Worm (Caenorhabditis elegans) whole organism, L3 larva: ENCODE measurements around the gene glct-6.

Source experiments
- elt-2 ChIP-seq: sonication (generic microtip); optimal IDR thresholded peaks from 2 replicates; lab custom pipeline; 2016; ENCODE audit warnings: missing genetic modification reagents, mild to moderate bottlenecking, missing genetic modification characterization, missing compliant biosample characterization
- lin-39 ChIP-seq: fragments of 150-350 bp; optimal IDR thresholded peaks from 2 replicates; lab custom pipeline; 2018; ENCODE audit warnings: missing biosample characterization, missing genetic modification reagents, missing genetic modification characterization
- nhr-237 ChIP-seq: fragments of 150-350 bp; optimal IDR thresholded peaks from 2 replicates; lab custom pipeline; 2014; ENCODE audit warnings: missing biosample characterization, missing genetic modification characterization
- nhr-76 ChIP-seq: fragments of 150-350 bp; sonication (generic microtip); optimal IDR thresholded peaks from 5 replicates; lab custom pipeline; 2014; ENCODE audit warnings: missing biosample characterization, missing genetic modification characterization
- tbx-2 ChIP-seq: sonication (generic microtip); optimal IDR thresholded peaks from 2 replicates; lab custom pipeline; 2016; ENCODE audit warnings: mild to moderate bottlenecking, missing genetic modification characterization, missing compliant biosample characterization
- ztf-11 ChIP-seq: fragments of 150-350 bp; optimal IDR thresholded peaks from 2 replicates; lab custom pipeline; 2014; ENCODE audit warnings: missing biosample characterization, missing genetic modification characterization

ce11 chrIV:3767749-3768148 lies 16.3 kb upstream of the glct-6 start:
- no peak for TF ChIP-seq lin-39
- no peak for TF ChIP-seq tbx-2 (tag; lab: Kevin White, UChicago)
- no peak for TF ChIP-seq nhr-237 (tag; lab: Kevin White, UChicago)
- no peak for TF ChIP-seq elt-2
- no peak for TF ChIP-seq ztf-11 (tag; lab: Kevin White, UChicago)
- no peak for TF ChIP-seq nhr-76 (tag; lab: Kevin White, UChicago)
